Worm (Caenorhabditis elegans): ENCODE results near the gene aco-2.

aco-2 gene

ce11 chrIII:7953688-7954313 lies 19.7 kb upstream of the aco-2 start:
- TF ChIP-seq ztf-25 (GFP tag; IDR thresholded peaks at IDR 0.05), result 0 out of 2 replicates have a peak, but pooled peaks have one; percentile 42
- TF ChIP-seq hmg-1.2 (GFP tag; IDR thresholded peaks at IDR 0.05), result peak; percentile 39
- peak; percentile 84; the same call in 1 of the 2 replicates for TF ChIP-seq aptf-3 (GFP tag; IDR thresholded peaks at IDR 0.05)
- TF ChIP-seq ceh-58 (GFP tag; IDR thresholded peaks at IDR 0.05), result 0 out of 2 replicates have a peak, but pooled peaks have one; percentile 85
- 0 out of 2 replicates have a peak, but pooled peaks have one; percentile 49 for TF ChIP-seq cebp-2 (GFP tag; IDR thresholded peaks at IDR 0.05)
- peak; percentile 63; the same call in 1 of the 2 replicates for TF ChIP-seq Y79H2A.3 (GFP tag; conservative IDR thresholded peaks at IDR 0.05)
- peak; percentile 73 for TF ChIP-seq attf-6 (GFP tag; IDR thresholded peaks at IDR 0.05)
- peak; percentile 58 for TF ChIP-seq rcor-1 (GFP tag; IDR thresholded peaks at IDR 0.05)
- TF ChIP-seq ekl-4 (GFP tag; IDR thresholded peaks at IDR 0.05), result peak; percentile 62; the same call in 1 of the 2 replicates
- peak; percentile 2 for TF ChIP-seq rpc-1 (optimal IDR thresholded peaks at IDR 0.05)
- peak; percentile 59 for TF ChIP-seq rpc-1 (tag; optimal IDR thresholded peaks at IDR 0.05)
- peak; percentile 86 for TF ChIP-seq lin-26 (GFP tag; IDR thresholded peaks at IDR 0.05)
- TF ChIP-seq ceh-100 (GFP tag; IDR thresholded peaks at IDR 0.05), result 0 out of 2 replicates have a peak, but pooled peaks have one; percentile 12
- peak; percentile 87 for TF ChIP-seq D2030.7 (GFP tag; IDR thresholded peaks at IDR 0.05)
- TF ChIP-seq Y56A3A.18 (GFP tag; IDR thresholded peaks at IDR 0.05), result peak; percentile 54; the same call in 1 of the 2 replicates
- peak; percentile 54; the same call in 1 of the 2 replicates for TF ChIP-seq madf-3 (GFP tag; IDR thresholded peaks at IDR 0.05)
- peak; percentile 30; the same call in 1 of the 2 replicates for TF ChIP-seq egrh-3 (GFP tag; IDR thresholded peaks at IDR 0.05)
- peak; percentile 54; the same call in 1 of the 2 replicates for TF ChIP-seq Y95B8A.8 (GFP tag; IDR thresholded peaks at IDR 0.05)
- peak; percentile 63 for TF ChIP-seq F33H1.4 (GFP tag; IDR thresholded peaks at IDR 0.05)
- peak; percentile 49 for TF ChIP-seq B0261.1 (tag; optimal IDR thresholded peaks at IDR 0.05)
- TF ChIP-seq mcd-1 (GFP tag; IDR thresholded peaks at IDR 0.05), result peak; percentile 42; the same call in 1 of the 2 replicates
- TF ChIP-seq pbrm-1 (GFP tag; IDR thresholded peaks at IDR 0.05), result peak; percentile 57; the same call in 1 of the 2 replicates
- TF ChIP-seq aptf-2 (GFP tag; conservative IDR thresholded peaks at IDR 0.05), result 0 out of 2 replicates have a peak, but pooled peaks have one; percentile 26
- 0 out of 2 replicates have a peak, but pooled peaks have one; percentile 63 for TF ChIP-seq F39B2.1 (GFP tag; IDR thresholded peaks at IDR 0.05)
- TF ChIP-seq F37B4.10 (GFP tag; IDR thresholded peaks at IDR 0.05), result 0 out of 2 replicates have a peak, but pooled peaks have one; percentile 78
- peak; percentile 61; the same call in 1 of the 2 replicates for TF ChIP-seq C17E4.6 (GFP tag; IDR thresholded peaks at IDR 0.05)
- peak; percentile 26; the same call in 1 of the 2 replicates for TF ChIP-seq hmg-20 (GFP tag; IDR thresholded peaks at IDR 0.05)
- 0 out of 2 replicates have a peak, but pooled peaks have one; percentile 9 for TF ChIP-seq madf-8 (GFP tag; conservative IDR thresholded peaks at IDR 0.05)
- peak; percentile 75 for TF ChIP-seq hsf-1 (GFP tag; IDR thresholded peaks at IDR 0.05)
- TF ChIP-seq tbp1 (GFP tag; optimal IDR thresholded peaks at IDR 0.05), result peak; percentile 71
- TF ChIP-seq attf-3 (GFP tag; conservative IDR thresholded peaks at IDR 0.05), result peak; percentile 47; the same call in 1 of the 2 replicates
- TF ChIP-seq egl-44 (GFP tag; IDR thresholded peaks at IDR 0.05), result peak; percentile 91
- peak; percentile 71 for TF ChIP-seq madf-6 (GFP tag; IDR thresholded peaks at IDR 0.05)

- TF ChIP-seq tbp1 (GFP tag; optimal IDR thresholded peaks at IDR 0.05) (no peak), ceh-79 (tag; optimal IDR thresholded peaks at IDR 0.05) (no peak)
These were observed 16.6 kb upstream of the aco-2 start, which contains the start of gene C29E4.9 for ce11 chrIII:7956965-7957364. Gene C29E4.9, minus strand, starts transcription at chrIII:7957065.

DNA sequence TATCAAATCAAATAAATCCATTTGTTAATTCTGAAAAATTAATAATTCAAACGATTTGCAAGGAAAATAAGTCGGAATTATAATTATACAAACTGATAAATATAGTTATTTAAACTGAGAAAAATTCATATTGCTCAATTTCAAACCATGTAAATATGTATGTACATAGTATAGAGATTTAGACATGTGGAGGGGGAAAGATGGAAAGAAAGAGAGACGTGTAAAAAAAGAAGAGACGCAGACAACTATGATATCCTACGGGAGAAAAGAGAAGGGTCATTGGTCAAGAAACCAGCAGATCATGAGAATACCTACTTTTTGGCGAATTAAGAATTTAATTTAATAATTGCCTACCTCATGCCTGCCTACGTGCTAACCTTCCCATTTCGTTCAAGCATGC lies 15.4 kb upstream of the aco-2 start, which contains the start of gene C29E4.11:
Gene C29E4.11, minus strand, starts transcription at position 30 of the 400 bp plus-strand sequence.
- TF ChIP-seq madf-10 (tag; optimal IDR thresholded peaks at IDR 0.05) (no peak), hmg-1.2 (GFP tag; IDR thresholded peaks at IDR 0.05) (peak; percentile 85)

Measured in whole organism, young adult.